Fruit fly (Drosophila melanogaster) whole organism, embryonic: ENCODE measurements around the gene stg.
A peak's percentile ranks its signal among the peaks of the same experiment; 100 is the strongest.

ENCODE experiments used
- Ada2b ChIP-seq: fragments of 200-800 bp; sonication (Bioruptor generic); IDR thresholded peaks from 2 replicates; pipeline ENCODE4 v1.3.6; 2022; ENCODE audit warnings: missing biosample characterization, missing genetic modification characterization
- Blimp-1 ChIP-seq: fragments of 200-800 bp; sonication (Bioruptor generic); optimal IDR thresholded peaks from 3 replicates; lab custom pipeline; 2018; ENCODE audit warnings: missing biosample characterization, missing genetic modification characterization, mild to moderate bottlenecking, moderate library complexity, missing genetic modification reagents
- CG1233 ChIP-seq: fragments of 200-800 bp; sonication (Bioruptor generic); optimal IDR thresholded peaks from 4 replicates; lab custom pipeline; 2018; ENCODE audit warnings: missing biosample characterization, mild to moderate bottlenecking, missing genetic modification characterization
- CG12391 ChIP-seq: fragments of 200-800 bp; sonication (Bioruptor generic); optimal IDR thresholded peaks from 3 replicates; lab custom pipeline; 2018; ENCODE audit warnings: missing biosample characterization, mild to moderate bottlenecking, missing genetic modification characterization, moderate library complexity
- CG14667 ChIP-seq: fragments of 200-800 bp; sonication (Bioruptor generic); IDR thresholded peaks from 2 replicates; pipeline ENCODE4 v1.3.6; 2022; ENCODE audit warnings: missing biosample characterization, missing genetic modification characterization
- CG1529 ChIP-seq: fragments of 200-800 bp; sonication (Bioruptor generic); optimal IDR thresholded peaks from 3 replicates; lab custom pipeline; 2018; ENCODE audit warnings: missing biosample characterization, missing genetic modification characterization
- CG15696 ChIP-seq: fragments of 200-800 bp; sonication (Bioruptor generic); optimal IDR thresholded peaks from 2 replicates; lab custom pipeline; 2019; ENCODE audit warnings: missing biosample characterization, mild to moderate bottlenecking, missing genetic modification characterization, moderate library complexity
- CG18764 ChIP-seq: fragments of 200-800 bp; sonication (Bioruptor generic); optimal IDR thresholded peaks from 3 replicates; lab custom pipeline; 2016; ENCODE audit warnings: missing biosample characterization, missing genetic modification characterization
- CG2875 ChIP-seq: fragments of 200-800 bp; sonication (Bioruptor generic); optimal IDR thresholded peaks from 2 replicates; lab custom pipeline; 2017; ENCODE audit warnings: missing biosample characterization, mild to moderate bottlenecking, missing genetic modification characterization, missing genetic modification reagents
- CG32772 ChIP-seq: fragments of 200-800 bp; sonication (Bioruptor generic); IDR thresholded peaks from 2 replicates; pipeline ENCODE4 v1.3.6; 2022; ENCODE audit warnings: missing biosample characterization, missing genetic modification characterization
- CG3281 ChIP-seq: fragments of 200-800 bp; sonication (Bioruptor generic); optimal IDR thresholded peaks from 3 replicates; lab custom pipeline; 2017; ENCODE audit warnings: missing biosample characterization, mild to moderate bottlenecking, missing genetic modification characterization
- CG34224 ChIP-seq: fragments of 200-800 bp; sonication (Bioruptor generic); IDR thresholded peaks from 3 replicates; pipeline ENCODE4 v1.3.6; 2022; ENCODE audit warnings: missing biosample characterization, missing genetic modification characterization; ENCODE audit not compliant: partially characterized antibody
- CG4328 ChIP-seq: fragments of 200-800 bp; sonication (Bioruptor generic); optimal IDR thresholded peaks from 3 replicates; lab custom pipeline; 2017; ENCODE audit warnings: missing biosample characterization, missing genetic modification reagents, missing genetic modification characterization
- CG4730 ChIP-seq: fragments of 200-800 bp; sonication (Bioruptor generic); IDR thresholded peaks from 2 replicates; pipeline ENCODE4 v1.3.6; 2022; ENCODE audit warnings: missing biosample characterization, missing genetic modification characterization
- CG6272 ChIP-seq: fragments of 200-800 bp; sonication (Bioruptor generic); IDR thresholded peaks from 2 replicates; pipeline ENCODE4 v1.3.6; 2022; ENCODE audit warnings: missing biosample characterization, missing genetic modification characterization
- CG6791 ChIP-seq: fragments of 200-800 bp; sonication (Bioruptor generic); IDR thresholded peaks from 3 replicates; pipeline ENCODE4 v1.3.6; 2022; ENCODE audit warnings: missing biosample characterization, missing genetic modification characterization; ENCODE audit not compliant: partially characterized antibody
- CG7556 ChIP-seq: fragments of 200-800 bp; sonication (Bioruptor generic); optimal IDR thresholded peaks from 2 replicates; lab custom pipeline; 2017; ENCODE audit warnings: missing biosample characterization, mild to moderate bottlenecking, missing genetic modification characterization
- CG8089 ChIP-seq: fragments of 200-800 bp; sonication (Bioruptor generic); optimal IDR thresholded peaks from 3 replicates; lab custom pipeline; 2016; ENCODE audit warnings: missing biosample characterization, missing genetic modification characterization
- CG9437 ChIP-seq: fragments of 200-800 bp; sonication (Bioruptor generic); optimal IDR thresholded peaks from 2 replicates; lab custom pipeline; 2018; ENCODE audit warnings: missing biosample characterization, mild to moderate bottlenecking, missing genetic modification characterization
- CG9876 ChIP-seq: fragments of 200-800 bp; sonication (Bioruptor generic); optimal IDR thresholded peaks from 2 replicates; lab custom pipeline; 2016; ENCODE audit warnings: missing biosample characterization, missing genetic modification characterization
- D ChIP-seq, 2 experiments: fragments of 200-800 bp in 1 of 2; fragments of >200 bp in 1 of 2; sonication (Bioruptor generic) in 1 of 2; optimal IDR thresholded peaks; 2 replicates in 1 of 2; 3 replicates in 1 of 2; lab custom pipeline; 2017; ENCODE audit warnings: mild to moderate bottlenecking in 1 of 2, missing biosample characterization in 1 of 2, missing genetic modification characterization in 1 of 2, missing genetic modification reagents in 1 of 2
- D19A ChIP-seq: fragments of 200-800 bp; optimal IDR thresholded peaks from 3 replicates; lab custom pipeline; 2019; ENCODE audit warnings: missing biosample characterization, mild to moderate bottlenecking, missing genetic modification characterization, moderate library complexity
- Dek ChIP-seq: fragments of 200-800 bp; sonication (Bioruptor generic); optimal IDR thresholded peaks from 3 replicates; lab custom pipeline; 2019; ENCODE audit warnings: missing biosample characterization, mild to moderate bottlenecking, missing genetic modification characterization, moderate library complexity
- Dp ChIP-seq: fragments of 200-800 bp; sonication (Bioruptor generic); optimal IDR thresholded peaks from 2 replicates; lab custom pipeline; 2018; ENCODE audit warnings: missing biosample characterization, mild to moderate bottlenecking, missing genetic modification characterization, moderate library complexity
- Ets65A ChIP-seq: fragments of 200-800 bp; sonication (Bioruptor generic); peaks from one replicate; lab custom pipeline; 2016; ENCODE audit warnings: missing biosample characterization, missing genetic modification characterization
- HmgD ChIP-seq: fragments of 200-800 bp; sonication (Bioruptor generic); optimal IDR thresholded peaks from 3 replicates; lab custom pipeline; 2016; ENCODE audit warnings: missing biosample characterization, missing genetic modification characterization
- Hr51 ChIP-seq, 2 experiments: fragments of 200-800 bp; sonication (Bioruptor generic); optimal IDR thresholded peaks; 2 replicates in 1 of 2; 3 replicates in 1 of 2; lab custom pipeline; 2016 to 2018; ENCODE audit warnings: missing biosample characterization in 2 of 2, missing genetic modification characterization in 2 of 2, mild to moderate bottlenecking in 1 of 2, moderate library complexity in 1 of 2
- MESR4 ChIP-seq: fragments of 200-800 bp; sonication (Bioruptor generic); optimal IDR thresholded peaks from 2 replicates; lab custom pipeline; 2018; ENCODE audit warnings: missing biosample characterization, mild to moderate bottlenecking, missing genetic modification characterization, moderate library complexity
- Mes4 ChIP-seq: fragments of 200-800 bp; sonication (Bioruptor generic); optimal IDR thresholded peaks from 2 replicates; lab custom pipeline; 2016; ENCODE audit warnings: missing biosample characterization, missing genetic modification characterization
- Pdp1 ChIP-seq, 2 experiments: fragments of 200-800 bp; sonication (Bioruptor generic); optimal IDR thresholded peaks; 3 replicates each; lab custom pipeline; 2016; ENCODE audit warnings: missing biosample characterization in 2 of 2, missing genetic modification characterization in 2 of 2, mild to moderate bottlenecking in 1 of 2, moderate library complexity in 1 of 2
- Ravus ChIP-seq: fragments of 200-800 bp; sonication (Bioruptor generic); IDR thresholded peaks from 2 replicates; pipeline ENCODE4 v1.3.6; 2022; ENCODE audit warnings: missing biosample characterization, missing genetic modification characterization
- Rfx ChIP-seq: fragments of 200-800 bp; sonication (Bioruptor generic); IDR thresholded peaks from 2 replicates; pipeline ENCODE4 v1.3.6; 2022; ENCODE audit warnings: missing biosample characterization, missing genetic modification characterization
- Sin3A ChIP-seq: fragments of >200 bp; optimal IDR thresholded peaks from 2 replicates; lab custom pipeline; 2018
- Trl ChIP-seq, 3 experiments: fragments of >200 bp in 2 of 3; fragments of 200-800 bp in 1 of 3; sonication (Bioruptor generic) in 1 of 3; optimal IDR thresholded peaks; 2 replicates in 1 of 3; 3 replicates in 2 of 3; lab custom pipeline; 2016 to 2017; ENCODE audit warnings: missing biosample characterization in 1 of 3, missing genetic modification characterization in 1 of 3
- ash1 ChIP-seq: fragments of 200-800 bp; sonication (Bioruptor generic); optimal IDR thresholded peaks from 2 replicates; lab custom pipeline; 2018; ENCODE audit warnings: missing biosample characterization, mild to moderate bottlenecking, missing genetic modification characterization
- br ChIP-seq: fragments of >200 bp; optimal IDR thresholded peaks from 2 replicates; lab custom pipeline; 2017
- chif ChIP-seq, 2 experiments: fragments of 200-800 bp; sonication (Bioruptor generic); optimal IDR thresholded peaks; 3 replicates each; lab custom pipeline; 2016; ENCODE audit warnings: missing biosample characterization in 2 of 2, missing genetic modification characterization in 2 of 2
- dati ChIP-seq: fragments of 200-800 bp; sonication (Bioruptor generic); IDR thresholded peaks from 2 replicates; pipeline ENCODE4 v1.3.6; 2022; ENCODE audit warnings: missing biosample characterization, missing genetic modification characterization
- exex ChIP-seq: fragments of 200-800 bp; sonication (Bioruptor generic); optimal IDR thresholded peaks from 4 replicates; lab custom pipeline; 2018; ENCODE audit warnings: missing biosample characterization, mild to moderate bottlenecking, missing genetic modification characterization, moderate library complexity
- ftz-f1 ChIP-seq: fragments of 200-800 bp; sonication (Bioruptor generic); optimal IDR thresholded peaks from 2 replicates; lab custom pipeline; 2016; ENCODE audit warnings: missing biosample characterization, missing genetic modification characterization
- gcm2 ChIP-seq: fragments of 200-800 bp; sonication (Bioruptor generic); optimal IDR thresholded peaks from 2 replicates; lab custom pipeline; 2016; ENCODE audit warnings: missing biosample characterization, missing genetic modification characterization
- nom ChIP-seq: fragments of 200-800 bp; sonication (Bioruptor generic); optimal IDR thresholded peaks from 2 replicates; lab custom pipeline; 2017; ENCODE audit warnings: missing biosample characterization, missing genetic modification characterization, mild to moderate bottlenecking, moderate library complexity, missing genetic modification reagents
- oc ChIP-seq: fragments of 200-800 bp; sonication (Bioruptor generic); optimal IDR thresholded peaks from 2 replicates; lab custom pipeline; 2018; ENCODE audit warnings: missing biosample characterization, mild to moderate bottlenecking, missing genetic modification characterization, moderate library complexity
- peb ChIP-seq: fragments of 200-800 bp; sonication (Bioruptor generic); IDR thresholded peaks from 2 replicates; pipeline ENCODE4 v1.3.6; 2022; ENCODE audit warnings: missing biosample characterization, missing genetic modification characterization
- pita ChIP-seq: fragments of 200-800 bp; sonication (Bioruptor generic); optimal IDR thresholded peaks from 2 replicates; lab custom pipeline; 2017; ENCODE audit warnings: missing biosample characterization, mild to moderate bottlenecking, missing genetic modification characterization
- pnt ChIP-seq: fragments of 200-800 bp; sonication (Bioruptor generic); optimal IDR thresholded peaks from 3 replicates; lab custom pipeline; 2016; ENCODE audit warnings: missing biosample characterization, missing genetic modification characterization
- pzg ChIP-seq: fragments of 200-800 bp; sonication (Bioruptor generic); optimal IDR thresholded peaks from 3 replicates; lab custom pipeline; 2018; ENCODE audit warnings: missing biosample characterization, mild to moderate bottlenecking, missing genetic modification characterization, moderate library complexity
- seq ChIP-seq: fragments of 200-800 bp; sonication (Bioruptor generic); IDR thresholded peaks from 2 replicates; pipeline ENCODE4 v1.3.6; 2022; ENCODE audit warnings: missing biosample characterization, missing genetic modification characterization
- tx ChIP-seq: fragments of 200-800 bp; sonication (Bioruptor generic); optimal IDR thresholded peaks from 2 replicates; lab custom pipeline; 2016; ENCODE audit warnings: missing biosample characterization, missing genetic modification characterization
- vvl ChIP-seq: fragments of 200-800 bp; sonication (Bioruptor generic); IDR thresholded peaks from 2 replicates; pipeline ENCODE4 v1.3.6; 2022; ENCODE audit warnings: missing biosample characterization, missing genetic modification characterization
- z ChIP-seq: fragments of 200-800 bp; sonication (Bioruptor generic); IDR thresholded peaks from 3 replicates; pipeline ENCODE4 v1.3.6; 2022; ENCODE audit warnings: missing biosample characterization, missing genetic modification characterization

Gene stg

DNA sequence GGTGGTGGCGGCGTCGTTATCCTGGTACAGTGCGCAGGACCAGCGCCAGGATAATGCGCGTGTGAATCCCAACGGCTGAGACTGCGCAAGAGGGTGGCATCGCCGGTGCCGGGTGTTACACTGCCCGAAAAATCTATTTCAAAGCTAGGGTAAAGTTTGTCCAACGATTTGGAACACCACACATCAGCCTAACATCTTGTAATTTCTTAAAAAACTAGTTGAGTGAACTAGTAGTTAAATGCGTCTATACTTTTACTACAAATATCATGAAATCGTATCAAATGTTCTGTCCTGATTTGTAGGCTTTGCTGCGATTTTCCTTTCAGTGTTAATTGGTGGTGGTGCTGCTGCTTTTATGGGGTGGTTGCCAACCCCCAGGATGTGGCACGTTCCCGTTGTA is 9.5 kb upstream of the stg start (continued):
- TF ChIP-seq CG18764 (GFP tag; lab: Kevin White, UChicago) (no peak), CG6791 (GFP tag; lab: Robert Waterston, UW) (no peak), CG9437 (GFP tag; lab: Kevin White, UChicago) (no peak), seq (GFP tag; lab: Robert Waterston, UW) (no peak; the same call in 1 of the 2 replicates), CG1529 (no peak), MESR4 (GFP tag; lab: Kevin White, UChicago) (no peak), CG1233 (GFP tag; lab: Kevin White, UChicago) (no peak), CG4730 (GFP tag; lab: Robert Waterston, UW) (no peak), pzg (GFP tag; lab: Kevin White, UChicago) (no peak), Dp (GFP tag; lab: Kevin White, UChicago) (no peak), exex (tag; lab: Kevin White, UChicago) (no peak), CG34224 (GFP tag; lab: Robert Waterston, UW) (no peak), nom (GFP tag; lab: Kevin White, UChicago) (no peak), Ets65A (GFP tag; lab: Kevin White, UChicago) (no peak), vvl (GFP tag; lab: Robert Waterston, UW) (no peak; the same call in 1 of the 2 replicates), gcm2 (GFP tag; lab: Kevin White, UChicago) (no peak), D19A (tag; lab: Kevin White, UChicago) (peak; percentile 52), CG6272 (GFP tag; lab: Robert Waterston, UW) (no peak), Ravus (GFP tag; lab: Robert Waterston, UW) (no peak), tx (GFP tag; lab: Kevin White, UChicago) (no peak), CG9876 (GFP tag; lab: Kevin White, UChicago) (no peak), CG12391 (peak; percentile 53), CG2875 (GFP tag; lab: Kevin White, UChicago) (peak; percentile 39), Sin3A (lab: Kevin White, UChicago) (no peak), Mes4 (GFP tag; lab: Kevin White, UChicago) (peak; percentile 12), chif (GFP tag; optimal IDR thresholded peaks at IDR 0.05; lab: Kevin White, UChicago) (peak in 1 of 2 experiments; percentile 47), Blimp-1 (GFP tag; lab: Kevin White, UChicago) (peak; percentile 63), z (GFP tag; lab: Robert Waterston, UW) (no peak), D (optimal IDR thresholded peaks at IDR 0.05; lab: Kevin White, UChicago) (no peak), D (GFP tag; optimal IDR thresholded peaks at IDR 0.05; lab: Kevin White, UChicago) (peak; percentile 46), pnt (peak; percentile 40), Rfx (GFP tag; lab: Robert Waterston, UW) (no peak), Dek (tag; lab: Kevin White, UChicago) (no peak), CG7556 (GFP tag; lab: Kevin White, UChicago) (peak; percentile 60), peb (GFP tag; lab: Robert Waterston, UW) (0 out of 2 replicates have a peak, but pooled peaks have one; percentile 10), HmgD (GFP tag; lab: Kevin White, UChicago) (no peak), Hr51 (GFP tag; optimal IDR thresholded peaks at IDR 0.05; lab: Kevin White, UChicago) (peak in 1 of 2 experiments; percentile 21), pita (GFP tag; lab: Kevin White, UChicago) (no peak), ftz-f1 (no peak), dati (GFP tag; lab: Robert Waterston, UW) (no peak), CG15696 (tag; lab: Kevin White, UChicago) (peak; percentile 45), CG32772 (GFP tag; lab: Robert Waterston, UW) (no peak), Pdp1 (GFP tag; optimal IDR thresholded peaks at IDR 0.05; lab: Kevin White, UChicago) (no peak), oc (tag; lab: Kevin White, UChicago) (no peak), Ada2b (GFP tag; lab: Robert Waterston, UW) (no peak), CG3281 (no peak), CG8089 (GFP tag; lab: Kevin White, UChicago) (no peak), Trl (optimal IDR thresholded peaks at IDR 0.05; lab: Kevin White, UChicago) (no peak), Trl (GFP tag; optimal IDR thresholded peaks at IDR 0.05; lab: Kevin White, UChicago) (no peak), CG14667 (no peak), CG4328 (no peak), ash1 (GFP tag; lab: Kevin White, UChicago) (no peak), br (no peak)
